Fruit fly (Drosophila melanogaster) whole organism, embryonic: ENCODE results near the gene Vti1a.
A peak's percentile ranks its signal among the peaks of the same experiment; 100 is the strongest.

Source experiments
- C15 ChIP-seq: fragments of 200-800 bp; sonication (Bioruptor generic); IDR thresholded peaks from 3 replicates; pipeline ENCODE4 v1.3.6; 2022; ENCODE audit warnings: missing biosample characterization, missing genetic modification characterization
- CG10267 ChIP-seq: fragments of 200-800 bp; sonication (Bioruptor generic); optimal IDR thresholded peaks from 2 replicates; lab custom pipeline; 2018; ENCODE audit warnings: missing biosample characterization, mild to moderate bottlenecking, missing genetic modification characterization, moderate library complexity
- CG11456 ChIP-seq: fragments of 200-800 bp; sonication (Bioruptor generic); IDR thresholded peaks from 3 replicates; pipeline ENCODE4 v1.3.6; 2022; ENCODE audit warnings: missing biosample characterization, missing genetic modification characterization
- CG12104 ChIP-seq: fragments of 200-800 bp; sonication (Bioruptor generic); optimal IDR thresholded peaks from 3 replicates; lab custom pipeline; 2016; ENCODE audit warnings: missing biosample characterization, missing genetic modification characterization
- CG16813 ChIP-seq: fragments of 200-800 bp; sonication (Bioruptor generic); IDR thresholded peaks from 3 replicates; pipeline ENCODE4 v1.3.6; 2022; ENCODE audit warnings: missing biosample characterization, missing genetic modification characterization; ENCODE audit not compliant: partially characterized antibody
- CG2129 ChIP-seq: fragments of 200-800 bp; sonication (Bioruptor generic); IDR thresholded peaks from 2 replicates; pipeline ENCODE4 v1.3.6; 2022; ENCODE audit warnings: missing biosample characterization, missing genetic modification characterization; ENCODE audit not compliant: partially characterized antibody
- CG30020 ChIP-seq: fragments of 200-800 bp; optimal IDR thresholded peaks from 2 replicates; lab custom pipeline; 2019; ENCODE audit warnings: missing biosample characterization, mild to moderate bottlenecking, missing genetic modification characterization, moderate library complexity
- CG31441 ChIP-seq: fragments of 200-800 bp; sonication (Bioruptor generic); IDR thresholded peaks from 2 replicates; pipeline ENCODE4 v1.3.6; 2022; ENCODE audit warnings: missing biosample characterization, missing genetic modification characterization
- CG3163 ChIP-seq: fragments of 200-800 bp; sonication (Bioruptor generic); optimal IDR thresholded peaks from 3 replicates; lab custom pipeline; 2016; ENCODE audit warnings: missing biosample characterization, missing genetic modification characterization
- CG3995 ChIP-seq: fragments of 200-800 bp; sonication (Bioruptor generic); optimal IDR thresholded peaks from 3 replicates; lab custom pipeline; 2016; ENCODE audit warnings: missing biosample characterization, missing genetic modification characterization
- CG7928 ChIP-seq: fragments of 200-800 bp; sonication (Bioruptor generic); optimal IDR thresholded peaks from 2 replicates; lab custom pipeline; 2017; ENCODE audit warnings: missing biosample characterization, mild to moderate bottlenecking, missing genetic modification characterization
- CG8281 ChIP-seq: fragments of 200-800 bp; sonication (Bioruptor generic); optimal IDR thresholded peaks from 2 replicates; lab custom pipeline; 2018; ENCODE audit warnings: missing biosample characterization, mild to moderate bottlenecking, missing genetic modification characterization, moderate library complexity
- D19A ChIP-seq: fragments of 200-800 bp; optimal IDR thresholded peaks from 3 replicates; lab custom pipeline; 2019; ENCODE audit warnings: missing biosample characterization, mild to moderate bottlenecking, missing genetic modification characterization, moderate library complexity
- Drgx ChIP-seq: fragments of 200-800 bp; sonication (Bioruptor generic); IDR thresholded peaks from 2 replicates; pipeline ENCODE4 v1.3.6; 2022; ENCODE audit warnings: missing biosample characterization, missing genetic modification characterization
- ERR ChIP-seq: fragments of 200-800 bp; sonication (Bioruptor generic); optimal IDR thresholded peaks from 2 replicates; lab custom pipeline; 2016; ENCODE audit warnings: missing biosample characterization, missing genetic modification characterization
- Elba2 ChIP-seq: fragments of 200-800 bp; sonication (Bioruptor generic); optimal IDR thresholded peaks from 3 replicates; lab custom pipeline; 2016; ENCODE audit warnings: missing biosample characterization, missing genetic modification characterization
- Ets65A ChIP-seq: fragments of 200-800 bp; sonication (Bioruptor generic); peaks from one replicate; lab custom pipeline; 2016; ENCODE audit warnings: missing biosample characterization, missing genetic modification characterization
- H15 ChIP-seq: fragments of 200-800 bp; sonication (Bioruptor generic); IDR thresholded peaks from 3 replicates; pipeline ENCODE4 v1.3.6; 2022; ENCODE audit warnings: missing biosample characterization, missing genetic modification characterization
- HLH3B ChIP-seq: fragments of 200-800 bp; sonication (Bioruptor generic); IDR thresholded peaks from 2 replicates; pipeline ENCODE4 v1.3.6; 2022; ENCODE audit warnings: missing biosample characterization, missing genetic modification characterization
- HLHmδ ChIP-seq: fragments of 200-800 bp; sonication (Bioruptor generic); optimal IDR thresholded peaks from 2 replicates; lab custom pipeline; 2018; ENCODE audit warnings: missing biosample characterization, mild to moderate bottlenecking, missing genetic modification characterization, moderate library complexity
- Hmr ChIP-seq: fragments of 200-800 bp; sonication (Bioruptor generic); optimal IDR thresholded peaks from 3 replicates; lab custom pipeline; 2017; ENCODE audit warnings: mild to moderate bottlenecking, missing biosample characterization, missing genetic modification reagents, missing genetic modification characterization
- MTF-1 ChIP-seq: fragments of 200-800 bp; sonication (Bioruptor generic); optimal IDR thresholded peaks from 2 replicates; lab custom pipeline; 2018; ENCODE audit warnings: missing biosample characterization, mild to moderate bottlenecking, missing genetic modification characterization, borderline replicate concordance
- Med ChIP-seq: fragments of 200-800 bp; sonication (Bioruptor generic); peaks from one replicate; lab custom pipeline; 2016; ENCODE audit warnings: missing biosample characterization, missing genetic modification characterization, mild to moderate bottlenecking, inconsistent platforms, moderate library complexity
- Nf-YA ChIP-seq: fragments of 200-800 bp; sonication (Bioruptor generic); IDR thresholded peaks from 2 replicates; pipeline ENCODE4 v1.3.6; 2022; ENCODE audit warnings: missing biosample characterization, missing genetic modification characterization
- Ravus ChIP-seq: fragments of 200-800 bp; sonication (Bioruptor generic); IDR thresholded peaks from 2 replicates; pipeline ENCODE4 v1.3.6; 2022; ENCODE audit warnings: missing biosample characterization, missing genetic modification characterization
- Xrp1 ChIP-seq: fragments of 200-800 bp; sonication (Bioruptor generic); IDR thresholded peaks from 2 replicates; pipeline ENCODE4 v1.3.6; 2022; ENCODE audit warnings: missing biosample characterization, missing genetic modification characterization
- ara ChIP-seq: fragments of 200-800 bp; sonication (Bioruptor generic); IDR thresholded peaks from 2 replicates; pipeline ENCODE4 v1.3.6; 2022; ENCODE audit warnings: missing biosample characterization, missing genetic modification characterization
- ato ChIP-seq: fragments of 200-800 bp; sonication (Bioruptor generic); IDR thresholded peaks from 2 replicates; pipeline ENCODE4 v1.3.6; 2022; ENCODE audit warnings: missing biosample characterization, missing genetic modification characterization; ENCODE audit not compliant: partially characterized antibody
- btn ChIP-seq: fragments of 200-800 bp; sonication (Bioruptor generic); optimal IDR thresholded peaks from 2 replicates; lab custom pipeline; 2016; ENCODE audit warnings: missing biosample characterization, missing genetic modification characterization
- corto ChIP-seq: fragments of 200-800 bp; sonication (Bioruptor generic); optimal IDR thresholded peaks from 2 replicates; lab custom pipeline; 2016; ENCODE audit warnings: missing biosample characterization, mild to moderate bottlenecking, missing genetic modification characterization, moderate library complexity
- crc ChIP-seq: fragments of 200-800 bp; sonication (Bioruptor generic); optimal IDR thresholded peaks from 2 replicates; lab custom pipeline; 2016; ENCODE audit warnings: missing biosample characterization, missing genetic modification characterization
- disco-r ChIP-seq: fragments of 200-800 bp; sonication (Bioruptor generic); optimal IDR thresholded peaks from 2 replicates; lab custom pipeline; 2016; ENCODE audit warnings: missing biosample characterization, missing genetic modification characterization
- esg ChIP-seq: fragments of 200-800 bp; sonication (Bioruptor generic); conservative IDR thresholded peaks from 2 replicates; pipeline ENCODE4 v1.3.6; 2022; ENCODE audit warnings: missing biosample characterization, missing genetic modification characterization
- exex ChIP-seq: fragments of 200-800 bp; sonication (Bioruptor generic); optimal IDR thresholded peaks from 4 replicates; lab custom pipeline; 2018; ENCODE audit warnings: missing biosample characterization, mild to moderate bottlenecking, missing genetic modification characterization, moderate library complexity
- fru ChIP-seq: fragments of >200 bp; optimal IDR thresholded peaks from 2 replicates; lab custom pipeline; 2017
- gsb-n ChIP-seq: fragments of 200-800 bp; sonication (Bioruptor generic); optimal IDR thresholded peaks from 3 replicates; lab custom pipeline; 2018; ENCODE audit warnings: missing biosample characterization, mild to moderate bottlenecking, missing genetic modification characterization
- hth ChIP-seq: fragments of >200 bp; optimal IDR thresholded peaks from 2 replicates; lab custom pipeline; 2017; ENCODE audit warnings: inconsistent platforms
- klu ChIP-seq: fragments of 200-800 bp; sonication (Bioruptor generic); IDR thresholded peaks from 2 replicates; pipeline ENCODE4 v1.3.6; 2022; ENCODE audit warnings: missing biosample characterization, missing genetic modification characterization
- lbe ChIP-seq: fragments of 200-800 bp; sonication (Bioruptor generic); optimal IDR thresholded peaks from 2 replicates; lab custom pipeline; 2016; ENCODE audit warnings: missing biosample characterization, mild to moderate bottlenecking, missing genetic modification characterization
- nom ChIP-seq: fragments of 200-800 bp; sonication (Bioruptor generic); optimal IDR thresholded peaks from 2 replicates; lab custom pipeline; 2017; ENCODE audit warnings: missing biosample characterization, missing genetic modification characterization, mild to moderate bottlenecking, moderate library complexity, missing genetic modification reagents
- prd ChIP-seq, 3 experiments: fragments of >200 bp in 2 of 3; fragments of 200-800 bp in 1 of 3; sonication (Bioruptor generic) in 1 of 3; optimal IDR thresholded peaks in 2 of 3; IDR thresholded peaks in 1 of 3; 2 replicates in 2 of 3; 3 replicates in 1 of 3; pipeline versions ENCODE4 v1.3.6 to Lab custom; 2017 to 2022; ENCODE audit warnings: missing biosample characterization in 1 of 3, missing genetic modification characterization in 1 of 3
- pros ChIP-seq: fragments of 200-800 bp; sonication (Bioruptor generic); optimal IDR thresholded peaks from 3 replicates; lab custom pipeline; 2019; ENCODE audit warnings: missing biosample characterization, mild to moderate bottlenecking, missing genetic modification characterization, moderate library complexity
- sd ChIP-seq: fragments of 200-800 bp; sonication (Bioruptor generic); optimal IDR thresholded peaks from 3 replicates; lab custom pipeline; 2018; ENCODE audit warnings: missing biosample characterization, mild to moderate bottlenecking, missing genetic modification characterization, moderate library complexity
- slbo ChIP-seq: fragments of 200-800 bp; sonication (Bioruptor generic); IDR thresholded peaks from 2 replicates; pipeline ENCODE4 v1.3.6; 2022; ENCODE audit warnings: missing biosample characterization, missing genetic modification characterization
- stc ChIP-seq: fragments of 200-800 bp; sonication (Bioruptor generic); IDR thresholded peaks from 2 replicates; pipeline ENCODE4 v1.3.6; 2022; ENCODE audit warnings: missing biosample characterization, missing genetic modification characterization
- stwl ChIP-seq: fragments of 200-800 bp; sonication (Bioruptor generic); optimal IDR thresholded peaks from 3 replicates; lab custom pipeline; 2018; ENCODE audit warnings: missing biosample characterization, mild to moderate bottlenecking, missing genetic modification characterization, moderate library complexity
- tin ChIP-seq: fragments of 200-800 bp; sonication (Bioruptor generic); optimal IDR thresholded peaks from 3 replicates; lab custom pipeline; 2016; ENCODE audit warnings: missing biosample characterization, missing genetic modification characterization
- vvl ChIP-seq: fragments of 200-800 bp; sonication (Bioruptor generic); IDR thresholded peaks from 2 replicates; pipeline ENCODE4 v1.3.6; 2022; ENCODE audit warnings: missing biosample characterization, missing genetic modification characterization

The Vti1a gene

dm6 chr3L:663880-664279, 28.8 kb downstream of the Vti1a start (continued):
- no peak for TF ChIP-seq stc (GFP tag; lab: Robert Waterston, UW)
- 0 out of 3 replicates have a peak, but pooled peaks have one; percentile 24 for TF ChIP-seq H15
- peak; percentile 81 for TF ChIP-seq lbe
- no peak for TF ChIP-seq prd (optimal IDR thresholded peaks at IDR 0.05; lab: Kevin White, UChicago)
- peak; percentile 51; the same call in 1 of the 3 replicates for TF ChIP-seq prd (GFP tag; IDR thresholded peaks at IDR 0.05; lab: Robert Waterston, UW)
- no peak for TF ChIP-seq disco-r
- no peak for TF ChIP-seq CG16813
- TF ChIP-seq corto (GFP tag; lab: Kevin White, UChicago), result peak; percentile 47
- TF ChIP-seq HLHmδ (GFP tag; lab: Kevin White, UChicago), result no peak
- TF ChIP-seq Elba2 (GFP tag; lab: Kevin White, UChicago), result no peak
- no peak for TF ChIP-seq Ravus (GFP tag; lab: Robert Waterston, UW)
- peak; percentile 29; the same call in 1 of the 2 replicates for TF ChIP-seq Xrp1
- TF ChIP-seq CG30020 (tag; lab: Kevin White, UChicago), result no peak
- 0 out of 2 replicates have a peak, but pooled peaks have one; percentile 5 for TF ChIP-seq slbo (GFP tag; lab: Robert Waterston, UW)
- TF ChIP-seq ara (GFP tag; lab: Robert Waterston, UW), result no peak
- TF ChIP-seq Ets65A (GFP tag; lab: Kevin White, UChicago), result peak; percentile 50
- TF ChIP-seq CG2129 (GFP tag; lab: Robert Waterston, UW), result no peak

dm6 chr3L:660314-661075, 32.2 kb downstream of the Vti1a start:
- TF ChIP-seq CG8281 (tag; lab: Kevin White, UChicago), result no peak
- no peak for TF ChIP-seq CG3163 (GFP tag; lab: Kevin White, UChicago)
- TF ChIP-seq Nf-YA (GFP tag; lab: Robert Waterston, UW), result no peak
- TF ChIP-seq nom (GFP tag; lab: Kevin White, UChicago), result peak; percentile 1
- TF ChIP-seq Ets65A (GFP tag; lab: Kevin White, UChicago), result peak; percentile 46
- TF ChIP-seq CG11456, result 0 out of 3 replicates have a peak, but pooled peaks have one; percentile 26
- TF ChIP-seq Med (GFP tag; lab: Kevin White, UChicago), result peak; percentile 14
- TF ChIP-seq, all 482 proteins: peak for 4

dm6 chr3L:658279-658678, 34.4 kb downstream of the Vti1a start:
- no peak for TF ChIP-seq hth (lab: Kevin White, UChicago)
- no peak for TF ChIP-seq D19A (tag; lab: Kevin White, UChicago)
- no peak for TF ChIP-seq pros
- TF ChIP-seq esg, result no peak
- no peak for TF ChIP-seq C15 (GFP tag; lab: Robert Waterston, UW)
- no peak for TF ChIP-seq fru (lab: Kevin White, UChicago)
- peak; percentile 41 for TF ChIP-seq Med (GFP tag; lab: Kevin White, UChicago)
- TF ChIP-seq Drgx, result 0 out of 2 replicates have a peak, but pooled peaks have one; percentile 12
- peak; percentile 75 for TF ChIP-seq Ets65A (GFP tag; lab: Kevin White, UChicago)
- TF ChIP-seq stwl (tag; lab: Kevin White, UChicago), result peak; percentile 24
- TF ChIP-seq exex, result no peak
- no peak for TF ChIP-seq btn (GFP tag; lab: Kevin White, UChicago)
- no peak for TF ChIP-seq ato
- TF ChIP-seq CG31441, result no peak
- TF ChIP-seq CG3995 (GFP tag; lab: Kevin White, UChicago), result no peak
- no peak for TF ChIP-seq gsb-n
- TF ChIP-seq CG10267 (tag; lab: Kevin White, UChicago), result peak; percentile 3
- no peak for TF ChIP-seq crc (GFP tag; lab: Kevin White, UChicago)
- no peak for TF ChIP-seq Hmr (GFP tag; lab: Kevin White, UChicago)
- no peak for TF ChIP-seq vvl (GFP tag; lab: Robert Waterston, UW)
- no peak for TF ChIP-seq klu (GFP tag; lab: Robert Waterston, UW)
- no peak for TF ChIP-seq tin (GFP tag; lab: Kevin White, UChicago)
- no peak for TF ChIP-seq HLH3B (GFP tag; lab: Robert Waterston, UW)
- no peak for TF ChIP-seq sd (tag; lab: Kevin White, UChicago)
- no peak for TF ChIP-seq ERR
- no peak for TF ChIP-seq CG12104
- TF ChIP-seq CG7928, result no peak
- TF ChIP-seq MTF-1, result no peak
